Worm (Caenorhabditis elegans) whole organism, L1 larva: ENCODE results near the gene dhs-17.

Experiments used
- ama-1 ChIP-seq: fragments of 150-350 bp; optimal IDR thresholded peaks from 2 replicates; lab custom pipeline; 2014
- isw-1 ChIP-seq: fragments of 200-800 bp; sonication (Bioruptor generic); IDR thresholded peaks from 2 replicates; pipeline ENCODE4 v1.3.6; 2022; ENCODE audit warnings: missing genetic modification characterization, missing compliant biosample characterization
- lin-13 ChIP-seq: fragments of 150-350 bp; optimal IDR thresholded peaks from 2 replicates; lab custom pipeline; 2014; ENCODE audit warnings: missing biosample characterization, missing genetic modification reagents, missing genetic modification characterization
- nhr-11 ChIP-seq: fragments of 150-350 bp; optimal IDR thresholded peaks from 2 replicates; lab custom pipeline; 2014; ENCODE audit warnings: missing biosample characterization, missing genetic modification characterization
- nhr-237 ChIP-seq: fragments of 150-350 bp; optimal IDR thresholded peaks from 2 replicates; lab custom pipeline; 2014; ENCODE audit warnings: missing biosample characterization, missing genetic modification characterization
- nhr-28 ChIP-seq: fragments of 150-350 bp; optimal IDR thresholded peaks from 2 replicates; lab custom pipeline; 2014; ENCODE audit warnings: missing biosample characterization, missing genetic modification characterization
- nhr-71 ChIP-seq: sonication (generic microtip); optimal IDR thresholded peaks from 2 replicates; lab custom pipeline; 2016; ENCODE audit warnings: mild to moderate bottlenecking, missing genetic modification characterization, moderate library complexity, missing compliant biosample characterization
- rnt-1 ChIP-seq: sonication (generic microtip); optimal IDR thresholded peaks from 2 replicates; lab custom pipeline; 2016; ENCODE audit warnings: mild to moderate bottlenecking, missing genetic modification characterization, moderate library complexity, missing compliant biosample characterization
- snpc-4 ChIP-seq: fragments of 150-350 bp; optimal IDR thresholded peaks from 2 replicates; lab custom pipeline; 2014; ENCODE audit warnings: missing biosample characterization, missing genetic modification characterization
- unc-62 ChIP-seq: fragments of 150-350 bp; optimal IDR thresholded peaks from 2 replicates; lab custom pipeline; 2014; ENCODE audit warnings: missing biosample characterization, missing genetic modification reagents, missing genetic modification characterization
- unc-86 ChIP-seq: sonication (generic microtip); optimal IDR thresholded peaks from 2 replicates; lab custom pipeline; 2016; ENCODE audit warnings: missing genetic modification characterization, missing compliant biosample characterization
- ztf-4 ChIP-seq: fragments of 150-350 bp; optimal IDR thresholded peaks from 2 replicates; lab custom pipeline; 2014; ENCODE audit warnings: missing biosample characterization, missing genetic modification characterization

DNA sequence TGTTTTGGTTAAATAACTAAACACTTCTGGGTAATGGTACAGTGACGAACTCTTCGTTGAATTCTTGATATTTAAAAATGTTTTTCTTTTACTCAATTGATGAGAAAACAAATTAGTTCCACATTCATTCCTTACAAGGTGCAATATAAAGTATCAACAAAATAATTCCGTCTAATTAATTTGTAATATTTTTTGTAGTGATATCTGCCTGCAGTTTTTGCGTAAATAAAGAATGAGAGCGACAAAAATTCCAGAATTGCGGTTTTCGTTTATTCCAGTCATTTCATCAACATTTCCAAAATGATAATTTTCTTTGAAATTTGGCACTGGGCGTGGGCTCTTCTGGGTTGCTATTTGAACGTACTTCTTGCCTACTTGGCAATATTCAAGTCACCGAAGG lies 20.7 kb upstream of the dhs-17 start, which contains the start of gene srd-20:
- TF ChIP-seq ztf-4 (tag; lab: Kevin White, UChicago): no peak
- no peak for TF ChIP-seq rnt-1 (tag; lab: Kevin White, UChicago)
- TF ChIP-seq nhr-11: no peak
- TF ChIP-seq snpc-4 (tag; lab: Kevin White, UChicago): no peak
- TF ChIP-seq ama-1 (lab: Kevin White, UChicago): no peak
- TF ChIP-seq isw-1: no peak
- TF ChIP-seq nhr-71 (tag; lab: Kevin White, UChicago): no peak
- TF ChIP-seq lin-13 (GFP tag; lab: Kevin White, UChicago): no peak
- TF ChIP-seq nhr-28: no peak
- no peak for TF ChIP-seq unc-86 (tag; lab: Kevin White, UChicago)
- no peak for TF ChIP-seq unc-62
- no peak for TF ChIP-seq nhr-237 (tag; lab: Kevin White, UChicago)
